Worm (Caenorhabditis elegans): Measurements from ENCODE around the gene lst-2.

DNA sequence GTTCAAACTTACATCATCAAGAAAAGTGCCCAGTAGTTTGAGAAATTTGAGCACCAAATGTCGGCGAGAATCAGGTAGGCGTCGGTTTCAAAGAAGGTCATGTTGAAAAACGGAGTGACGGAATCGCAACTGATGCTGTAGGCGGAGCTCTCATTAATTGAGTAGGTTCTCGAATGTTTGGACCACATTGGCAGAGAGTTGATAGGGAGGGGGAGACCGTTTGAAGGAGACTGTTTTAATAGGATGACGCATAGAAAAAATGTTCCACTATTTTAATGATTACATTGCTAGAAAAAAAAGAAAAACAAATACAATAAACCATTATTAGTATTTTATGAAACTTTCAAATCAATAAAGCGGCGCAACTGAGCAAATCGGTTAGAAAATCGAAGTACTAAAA lies 20.0 kb downstream of the lst-2 start, which contains the start of gene F14H12.17:
- TF ChIP-seq pha-4 (tag; optimal IDR thresholded peaks at IDR 0.05) (no peak), mdl-1 (tag; optimal IDR thresholded peaks at IDR 0.05) (no peak), nhr-25 (tag; optimal IDR thresholded peaks at IDR 0.05) (no peak), ztf-11 (tag; optimal IDR thresholded peaks at IDR 0.05) (no peak), ztf-4 (tag; optimal IDR thresholded peaks at IDR 0.05) (no peak), elt-2 (tag; optimal IDR thresholded peaks at IDR 0.05) (no peak), unc-39 (tag; optimal IDR thresholded peaks at IDR 0.05) (no peak), pqm-1 (tag; optimal IDR thresholded peaks at IDR 0.05) (no peak), sea-2 (GFP tag; optimal IDR thresholded peaks at IDR 0.05) (no peak), ceh-82 (tag; optimal IDR thresholded peaks at IDR 0.05) (no peak)
